Fruit fly (Drosophila melanogaster) whole organism, embryonic: ENCODE data around the gene Mettl4.
A peak's percentile ranks its signal among the peaks of the same experiment; 100 is the strongest.

ENCODE experiments used
- Bteb2 ChIP-seq: fragments of 200-800 bp; sonication (Bioruptor generic); optimal IDR thresholded peaks from 2 replicates; lab custom pipeline; 2016; ENCODE audit warnings: missing biosample characterization, missing genetic modification characterization
- CG10147 ChIP-seq: fragments of 200-800 bp; sonication (Bioruptor generic); optimal IDR thresholded peaks from 2 replicates; lab custom pipeline; 2019; ENCODE audit warnings: missing biosample characterization, mild to moderate bottlenecking, missing genetic modification characterization, moderate library complexity
- CG10274 ChIP-seq: fragments of 200-800 bp; sonication (Bioruptor generic); optimal IDR thresholded peaks from 3 replicates; lab custom pipeline; 2017; ENCODE audit warnings: missing biosample characterization, mild to moderate bottlenecking, missing genetic modification characterization
- CG10366 ChIP-seq: fragments of 200-800 bp; sonication (Bioruptor generic); IDR thresholded peaks from 2 replicates; pipeline ENCODE4 v1.3.6; 2022; ENCODE audit warnings: missing biosample characterization, missing genetic modification characterization
- CG10979 ChIP-seq: fragments of 200-800 bp; sonication (Bioruptor generic); optimal IDR thresholded peaks from 2 replicates; lab custom pipeline; 2018; ENCODE audit warnings: missing biosample characterization, mild to moderate bottlenecking, missing genetic modification characterization, moderate library complexity
- CG11456 ChIP-seq: fragments of 200-800 bp; sonication (Bioruptor generic); IDR thresholded peaks from 3 replicates; pipeline ENCODE4 v1.3.6; 2022; ENCODE audit warnings: missing biosample characterization, missing genetic modification characterization
- CG12299 ChIP-seq: fragments of 200-800 bp; sonication (Bioruptor generic); optimal IDR thresholded peaks from 2 replicates; lab custom pipeline; 2018; ENCODE audit warnings: missing biosample characterization, mild to moderate bottlenecking, missing genetic modification characterization
- CG12391 ChIP-seq: fragments of 200-800 bp; sonication (Bioruptor generic); optimal IDR thresholded peaks from 3 replicates; lab custom pipeline; 2018; ENCODE audit warnings: missing biosample characterization, mild to moderate bottlenecking, missing genetic modification characterization, moderate library complexity
- CG12659 ChIP-seq: fragments of 200-800 bp; sonication (Bioruptor generic); optimal IDR thresholded peaks from 3 replicates; lab custom pipeline; 2017; ENCODE audit warnings: mild to moderate bottlenecking, missing biosample characterization, missing genetic modification reagents, missing genetic modification characterization
- CG14667 ChIP-seq: fragments of 200-800 bp; sonication (Bioruptor generic); IDR thresholded peaks from 2 replicates; pipeline ENCODE4 v1.3.6; 2022; ENCODE audit warnings: missing biosample characterization, missing genetic modification characterization
- CG14710 ChIP-seq: fragments of 200-800 bp; sonication (Bioruptor generic); optimal IDR thresholded peaks from 3 replicates; lab custom pipeline; 2019; ENCODE audit warnings: missing biosample characterization, mild to moderate bottlenecking, missing genetic modification characterization, moderate library complexity
- CG15479 ChIP-seq: fragments of 200-800 bp; sonication (Bioruptor generic); optimal IDR thresholded peaks from 3 replicates; lab custom pipeline; 2019; ENCODE audit warnings: missing biosample characterization, mild to moderate bottlenecking, missing genetic modification characterization, moderate library complexity
- CG1603 ChIP-seq: fragments of 200-800 bp; sonication (Bioruptor generic); optimal IDR thresholded peaks from 2 replicates; lab custom pipeline; 2019; ENCODE audit warnings: missing biosample characterization, mild to moderate bottlenecking, missing genetic modification characterization, moderate library complexity
- CG17328 ChIP-seq: fragments of 200-800 bp; sonication (Bioruptor generic); IDR thresholded peaks from 2 replicates; pipeline ENCODE4 v1.3.6; 2022; ENCODE audit warnings: missing biosample characterization, missing genetic modification characterization
- CG17829 ChIP-seq: fragments of 200-800 bp; optimal IDR thresholded peaks from 2 replicates; lab custom pipeline; 2019; ENCODE audit warnings: missing biosample characterization, mild to moderate bottlenecking, missing genetic modification characterization, moderate library complexity
- CG18262 ChIP-seq: fragments of 200-800 bp; optimal IDR thresholded peaks from 3 replicates; lab custom pipeline; 2019; ENCODE audit warnings: missing biosample characterization, mild to moderate bottlenecking, missing genetic modification characterization, moderate library complexity
- CG18619 ChIP-seq: fragments of 200-800 bp; sonication (Bioruptor generic); optimal IDR thresholded peaks from 3 replicates; lab custom pipeline; 2017; ENCODE audit warnings: missing biosample characterization, mild to moderate bottlenecking, missing genetic modification characterization
- CG18764 ChIP-seq: fragments of 200-800 bp; sonication (Bioruptor generic); optimal IDR thresholded peaks from 3 replicates; lab custom pipeline; 2016; ENCODE audit warnings: missing biosample characterization, missing genetic modification characterization
- CG2116 ChIP-seq: fragments of 200-800 bp; sonication (Bioruptor generic); optimal IDR thresholded peaks from 3 replicates; lab custom pipeline; 2018; ENCODE audit warnings: missing biosample characterization, mild to moderate bottlenecking, missing genetic modification characterization
- CG34376 ChIP-seq: fragments of 200-800 bp; sonication (Bioruptor generic); optimal IDR thresholded peaks from 2 replicates; lab custom pipeline; 2018; ENCODE audit warnings: missing biosample characterization, mild to moderate bottlenecking, missing genetic modification characterization
- CG42726 ChIP-seq: fragments of 200-800 bp; sonication (Bioruptor generic); IDR thresholded peaks from 2 replicates; pipeline ENCODE4 v1.3.6; 2022; ENCODE audit warnings: missing biosample characterization, missing genetic modification characterization; ENCODE audit not compliant: partially characterized antibody
- CG6689 ChIP-seq: fragments of 200-800 bp; sonication (Bioruptor generic); IDR thresholded peaks from 2 replicates; pipeline ENCODE4 v1.3.6; 2022; ENCODE audit warnings: missing biosample characterization, missing genetic modification characterization
- CG8290 ChIP-seq, 3 experiments: fragments of 200-800 bp; sonication (Bioruptor generic); optimal IDR thresholded peaks; 2 replicates each; lab custom pipeline; 2016 to 2019; ENCODE audit warnings: missing biosample characterization in 3 of 3, missing genetic modification characterization in 3 of 3, mild to moderate bottlenecking in 2 of 3, moderate library complexity in 1 of 3
- CG8359 ChIP-seq: fragments of 200-800 bp; sonication (Bioruptor generic); optimal IDR thresholded peaks from 2 replicates; lab custom pipeline; 2017; ENCODE audit warnings: missing biosample characterization, mild to moderate bottlenecking, missing genetic modification characterization, borderline replicate concordance
- CG9817 ChIP-seq: fragments of 200-800 bp; sonication (Bioruptor generic); optimal IDR thresholded peaks from 2 replicates; lab custom pipeline; 2018; ENCODE audit warnings: missing biosample characterization, mild to moderate bottlenecking, missing genetic modification characterization, moderate library complexity
- Camta ChIP-seq: fragments of 200-800 bp; sonication (Bioruptor generic); optimal IDR thresholded peaks from 2 replicates; lab custom pipeline; 2016; ENCODE audit warnings: missing biosample characterization, missing genetic modification characterization
- Chrac-16 ChIP-seq: fragments of 200-800 bp; sonication (Bioruptor generic); optimal IDR thresholded peaks from 3 replicates; lab custom pipeline; 2016; ENCODE audit warnings: missing biosample characterization, missing genetic modification characterization
- Deaf1 ChIP-seq: fragments of 200-800 bp; optimal IDR thresholded peaks from 3 replicates; lab custom pipeline; 2019; ENCODE audit warnings: missing biosample characterization, mild to moderate bottlenecking, missing genetic modification characterization, moderate library complexity
- Dp ChIP-seq: fragments of 200-800 bp; sonication (Bioruptor generic); optimal IDR thresholded peaks from 2 replicates; lab custom pipeline; 2018; ENCODE audit warnings: missing biosample characterization, mild to moderate bottlenecking, missing genetic modification characterization, moderate library complexity
- Drgx ChIP-seq: fragments of 200-800 bp; sonication (Bioruptor generic); IDR thresholded peaks from 2 replicates; pipeline ENCODE4 v1.3.6; 2022; ENCODE audit warnings: missing biosample characterization, missing genetic modification characterization
- Elba2 ChIP-seq: fragments of 200-800 bp; sonication (Bioruptor generic); optimal IDR thresholded peaks from 3 replicates; lab custom pipeline; 2016; ENCODE audit warnings: missing biosample characterization, missing genetic modification characterization
- Gug ChIP-seq: fragments of 200-800 bp; sonication (Bioruptor generic); IDR thresholded peaks from 4 replicates; pipeline ENCODE4 v1.3.6; 2022; ENCODE audit warnings: missing biosample characterization, missing genetic modification characterization
- HLH3B ChIP-seq: fragments of 200-800 bp; sonication (Bioruptor generic); IDR thresholded peaks from 2 replicates; pipeline ENCODE4 v1.3.6; 2022; ENCODE audit warnings: missing biosample characterization, missing genetic modification characterization
- Hey ChIP-seq: fragments of 200-800 bp; sonication (Bioruptor generic); optimal IDR thresholded peaks from 3 replicates; lab custom pipeline; 2018; ENCODE audit warnings: missing biosample characterization, mild to moderate bottlenecking, missing genetic modification characterization
- Lhr ChIP-seq: fragments of 200-800 bp; sonication (Bioruptor generic); optimal IDR thresholded peaks from 3 replicates; lab custom pipeline; 2017; ENCODE audit warnings: mild to moderate bottlenecking, missing biosample characterization, missing genetic modification reagents, missing genetic modification characterization
- Rfx ChIP-seq: fragments of 200-800 bp; sonication (Bioruptor generic); IDR thresholded peaks from 2 replicates; pipeline ENCODE4 v1.3.6; 2022; ENCODE audit warnings: missing biosample characterization, missing genetic modification characterization
- Sry-δ ChIP-seq: fragments of 200-800 bp; sonication (Bioruptor generic); optimal IDR thresholded peaks from 2 replicates; lab custom pipeline; 2016; ENCODE audit warnings: missing biosample characterization, missing genetic modification characterization
- Xbp1 ChIP-seq: fragments of 200-800 bp; sonication (Bioruptor generic); optimal IDR thresholded peaks from 3 replicates; lab custom pipeline; 2016; ENCODE audit warnings: missing biosample characterization, mild to moderate bottlenecking, missing genetic modification characterization
- chinmo ChIP-seq: fragments of 200-800 bp; sonication (Bioruptor generic); IDR thresholded peaks from 4 replicates; pipeline ENCODE4 v1.3.6; 2022; ENCODE audit warnings: missing biosample characterization, missing genetic modification characterization; ENCODE audit not compliant: partially characterized antibody
- dpn ChIP-seq, 2 experiments: fragments of 200-800 bp; sonication (Bioruptor generic); optimal IDR thresholded peaks; 3 replicates each; lab custom pipeline; 2016; ENCODE audit warnings: missing biosample characterization in 2 of 2, missing genetic modification characterization in 2 of 2
- gem ChIP-seq: fragments of 200-800 bp; sonication (Bioruptor generic); optimal IDR thresholded peaks from 2 replicates; lab custom pipeline; 2019; ENCODE audit warnings: missing biosample characterization, mild to moderate bottlenecking, missing genetic modification characterization, moderate library complexity
- pb ChIP-seq: fragments of 200-800 bp; sonication (Bioruptor generic); optimal IDR thresholded peaks from 3 replicates; lab custom pipeline; 2016; ENCODE audit warnings: missing biosample characterization, missing genetic modification characterization
- sisA ChIP-seq: fragments of 200-800 bp; sonication (Bioruptor generic); IDR thresholded peaks from 2 replicates; pipeline ENCODE4 v1.3.6; 2022; ENCODE audit warnings: missing biosample characterization, missing genetic modification characterization
- tin ChIP-seq: fragments of 200-800 bp; sonication (Bioruptor generic); optimal IDR thresholded peaks from 3 replicates; lab custom pipeline; 2016; ENCODE audit warnings: missing biosample characterization, missing genetic modification characterization
- tna ChIP-seq: fragments of 200-800 bp; sonication (Bioruptor generic); IDR thresholded peaks from 2 replicates; pipeline ENCODE4 v1.3.6; 2022; ENCODE audit warnings: missing biosample characterization, missing genetic modification characterization; ENCODE audit not compliant: partially characterized antibody
- unpg ChIP-seq: fragments of 200-800 bp; sonication (Bioruptor generic); optimal IDR thresholded peaks from 3 replicates; lab custom pipeline; 2018; ENCODE audit warnings: missing biosample characterization, mild to moderate bottlenecking, missing genetic modification characterization, moderate library complexity

The Mettl4 gene

dm6 chr3R:16655494-16656493 is 4.8 kb upstream of the Mettl4 start, which contains the start of gene modSP (continued):
- TF ChIP-seq CG11456 (peak; percentile 69; the same call in 2 of the 3 replicates), sisA (GFP tag; lab: Robert Waterston, UW) (peak; percentile 31; the same call in 1 of the 2 replicates), CG8290 (GFP tag; optimal IDR thresholded peaks at IDR 0.05; lab: Kevin White, UChicago) (peak; percentile 56), CG8290 (tag; optimal IDR thresholded peaks at IDR 0.05; lab: Kevin White, UChicago) (peak; percentile 72 to 79), Sry-δ (peak; percentile 49), CG8359 (GFP tag; lab: Kevin White, UChicago) (no peak), Camta (no peak), pb (GFP tag; lab: Kevin White, UChicago) (peak; percentile 22), Chrac-16 (peak; percentile 10), Hey (no peak), CG9817 (tag; lab: Kevin White, UChicago) (peak; percentile 7), dpn (GFP tag; optimal IDR thresholded peaks at IDR 0.05; lab: Kevin White, UChicago) (peak in 1 of 2 experiments; percentile 42), unpg (GFP tag; lab: Kevin White, UChicago) (peak; percentile 26), Lhr (peak; percentile 94), chinmo (GFP tag; lab: Robert Waterston, UW) (peak; percentile 91), Deaf1 (peak; percentile 60), Gug (GFP tag; lab: Robert Waterston, UW) (peak; percentile 37; the same call in 1 of the 4 replicates), CG15479 (GFP tag; lab: Kevin White, UChicago) (no peak), tna (GFP tag; lab: Robert Waterston, UW) (peak; percentile 84), CG2116 (GFP tag; lab: Kevin White, UChicago) (peak; percentile 42), CG34376 (GFP tag; lab: Kevin White, UChicago) (no peak), CG18764 (GFP tag; lab: Kevin White, UChicago) (peak; percentile 94), HLH3B (peak; percentile 33; the same call in 1 of the 2 replicates), gem (tag; lab: Kevin White, UChicago) (peak; percentile 55), Xbp1 (GFP tag; lab: Kevin White, UChicago) (peak; percentile 47), CG18619 (GFP tag; lab: Kevin White, UChicago) (no peak), Bteb2 (GFP tag; lab: Kevin White, UChicago) (peak; percentile 9), CG17829 (tag; lab: Kevin White, UChicago) (peak; percentile 29), Dp (peak; percentile 9), CG10979 (tag; lab: Kevin White, UChicago) (no peak), CG42726 (peak; percentile 68; the same call in 1 of the 2 replicates), CG18262 (tag; lab: Kevin White, UChicago) (peak; percentile 8), CG10366 (no peak), Rfx (GFP tag; lab: Robert Waterston, UW) (peak; percentile 56; the same call in 1 of the 2 replicates), CG12391 (peak; percentile 50), Elba2 (no peak), Drgx (GFP tag; lab: Robert Waterston, UW) (no peak; the same call in 1 of the 2 replicates), CG1603 (tag; lab: Kevin White, UChicago) (peak; percentile 73), CG6689 (GFP tag; lab: Robert Waterston, UW) (no peak; the same call in 1 of the 2 replicates), CG14667 (no peak), CG12299 (peak; percentile 1), CG12659 (peak; percentile 48), CG10147 (GFP tag; lab: Kevin White, UChicago) (peak; percentile 16), tin (GFP tag; lab: Kevin White, UChicago) (peak; percentile 18), CG14710 (tag; lab: Kevin White, UChicago) (peak; percentile 46), CG10274 (GFP tag; lab: Kevin White, UChicago) (peak; percentile 82), CG17328 (0 out of 2 replicates have a peak, but pooled peaks have one; percentile 12)
